Fruit fly (Drosophila melanogaster) whole organism, prepupa: ENCODE data around the gene CG31637.

Source experiments
- CG3919 ChIP-seq: fragments of 200-800 bp; sonication (Bioruptor generic); optimal IDR thresholded peaks from 3 replicates; lab custom pipeline; 2016; ENCODE audit warnings: missing biosample characterization, missing genetic modification characterization
- Gug ChIP-seq: fragments of 200-800 bp; sonication (Bioruptor generic); IDR thresholded peaks from 2 replicates; pipeline ENCODE4 v1.3.6; 2022; ENCODE audit warnings: missing biosample characterization, missing genetic modification characterization
- Hr39 ChIP-seq: fragments of 200-800 bp; sonication (Bioruptor generic); optimal IDR thresholded peaks from 2 replicates; lab custom pipeline; 2016; ENCODE audit warnings: missing biosample characterization, missing genetic modification characterization
- Sox14 ChIP-seq: fragments of 200-800 bp; sonication (Bioruptor generic); optimal IDR thresholded peaks from 3 replicates; lab custom pipeline; 2016; ENCODE audit warnings: missing biosample characterization, missing genetic modification characterization
- dac ChIP-seq: fragments of 200-800 bp; sonication (Bioruptor generic); optimal IDR thresholded peaks from 2 replicates; lab custom pipeline; 2017; ENCODE audit warnings: missing biosample characterization, mild to moderate bottlenecking, missing genetic modification characterization
- eg ChIP-seq: fragments of 200-800 bp; sonication (Bioruptor generic); IDR thresholded peaks from 3 replicates; pipeline ENCODE4 v1.3.6; 2022; ENCODE audit warnings: missing biosample characterization, missing genetic modification characterization
- net ChIP-seq: fragments of 200-800 bp; sonication (Bioruptor generic); optimal IDR thresholded peaks from 3 replicates; lab custom pipeline; 2016; ENCODE audit warnings: missing biosample characterization, missing genetic modification characterization
- salr ChIP-seq, 2 experiments: fragments of 200-800 bp; sonication (Bioruptor generic); optimal IDR thresholded peaks; 3 replicates each; lab custom pipeline; 2016 to 2018; ENCODE audit warnings: missing biosample characterization in 2 of 2, missing genetic modification characterization in 2 of 2, mild to moderate bottlenecking in 1 of 2

DNA sequence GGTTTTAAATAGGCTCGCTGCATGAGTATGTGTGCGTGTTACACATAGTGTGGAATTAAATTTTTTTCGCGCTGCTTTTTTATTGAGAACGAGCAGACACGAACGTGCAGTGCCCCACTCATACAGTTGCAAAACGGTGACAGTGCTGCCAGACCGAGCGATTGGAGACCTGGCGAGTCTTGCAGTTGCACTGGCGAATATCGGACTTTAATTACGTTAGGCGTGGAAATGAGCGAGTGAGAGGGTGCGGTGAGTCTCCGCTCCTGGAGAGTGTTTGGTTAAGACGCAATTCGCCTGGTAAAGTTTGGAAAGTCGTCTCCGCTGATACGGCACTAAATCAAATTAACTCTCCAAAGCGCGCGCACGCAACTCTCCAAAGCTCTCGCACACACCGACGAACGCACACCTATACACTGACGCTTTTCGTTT, 17.1 kb upstream of the CG31637 start:
- TF ChIP-seq Sox14 (GFP tag; lab: Kevin White, UChicago) (no peak), net (GFP tag; lab: Kevin White, UChicago) (no peak), Gug (GFP tag; lab: Robert Waterston, UW) (peak; percentile 24; the same call in 1 of the 2 replicates), eg (GFP tag; lab: Robert Waterston, UW) (no peak), CG3919 (no peak), salr (GFP tag; optimal IDR thresholded peaks at IDR 0.05; lab: Kevin White, UChicago) (no peak), Hr39 (GFP tag; lab: Kevin White, UChicago) (no peak), dac (GFP tag; lab: Kevin White, UChicago) (no peak)
